Fruit fly (Drosophila melanogaster): ENCODE results near the gene Cbp80.

The Cbp80 gene

dm6 chrX:4686723-4687122, 36.9 kb downstream of the Cbp80 start, which contains the start of gene Pp2C1 (continued):
- peak; percentile 67 for TF ChIP-seq pzg (GFP tag; optimal IDR thresholded peaks at IDR 0.05)
- no peak for TF ChIP-seq CG14710 (tag; optimal IDR thresholded peaks at IDR 0.05)
- TF ChIP-seq Bgb (GFP tag; IDR thresholded peaks at IDR 0.05; ENCODE audit: partially characterized antibody) = peak; percentile 80
- peak; percentile 68; the same call in 1 of the 2 replicates for TF ChIP-seq nerfin-2 (GFP tag; IDR thresholded peaks at IDR 0.05; ENCODE audit: partially characterized antibody)
- no peak for TF ChIP-seq CG8290 (GFP tag; optimal IDR thresholded peaks at IDR 0.05)
- TF ChIP-seq CG8290 (tag; optimal IDR thresholded peaks at IDR 0.05) = peak; percentile 16 to 49
- peak; percentile 95 for TF ChIP-seq CG2116 (GFP tag; optimal IDR thresholded peaks at IDR 0.05)
- peak; percentile 78; the same call in 2 of the 3 replicates for TF ChIP-seq knrl (GFP tag; IDR thresholded peaks at IDR 0.05; ENCODE audit: partially characterized antibody)
- peak; percentile 14 for TF ChIP-seq Myb (GFP tag; optimal IDR thresholded peaks at IDR 0.05)
- peak; percentile 77 for TF ChIP-seq Scr (GFP tag; IDR thresholded peaks at IDR 0.05; ENCODE audit: partially characterized antibody)
- 0 out of 3 replicates have a peak, but pooled peaks have one; percentile 14 for TF ChIP-seq ci (GFP tag; IDR thresholded peaks at IDR 0.05)
- TF ChIP-seq inv (GFP tag; IDR thresholded peaks at IDR 0.05; ENCODE audit: partially characterized antibody) = peak; percentile 74
- TF ChIP-seq CG16813 (GFP tag; IDR thresholded peaks at IDR 0.05; ENCODE audit: partially characterized antibody) = peak; percentile 80
- no peak for TF ChIP-seq luna (GFP tag; optimal IDR thresholded peaks at IDR 0.05)
- peak; percentile 67 for TF ChIP-seq tna (GFP tag; IDR thresholded peaks at IDR 0.05; ENCODE audit: partially characterized antibody)
- TF ChIP-seq CG4820 (GFP tag; optimal IDR thresholded peaks at IDR 0.05) = no peak
- peak; percentile 60; the same call in 2 of the 3 replicates for TF ChIP-seq Doc3 (GFP tag; IDR thresholded peaks at IDR 0.05; ENCODE audit: partially characterized antibody)
- no peak for TF ChIP-seq Dek (tag; optimal IDR thresholded peaks at IDR 0.05)
- TF ChIP-seq tin (GFP tag; optimal IDR thresholded peaks at IDR 0.05) = no peak
- TF ChIP-seq CG33557 (GFP tag; optimal IDR thresholded peaks at IDR 0.05) = no peak
- TF ChIP-seq pho (GFP tag; optimal IDR thresholded peaks at IDR 0.05) = peak; percentile 5
- peak; percentile 72 for TF ChIP-seq unc-4 (GFP tag; IDR thresholded peaks at IDR 0.05; ENCODE audit: partially characterized antibody)
- no peak for TF ChIP-seq CG4424 (GFP tag; optimal IDR thresholded peaks at IDR 0.05)
- 0 out of 3 replicates have a peak, but pooled peaks have one; percentile 34 for TF ChIP-seq mld (GFP tag; IDR thresholded peaks at IDR 0.05; ENCODE audit: partially characterized antibody)
- TF ChIP-seq CG7963 (GFP tag; IDR thresholded peaks at IDR 0.05; ENCODE audit: partially characterized antibody) = peak; percentile 72; the same call in 2 of the 3 replicates
- TF ChIP-seq HLH4C (GFP tag; IDR thresholded peaks at IDR 0.05; ENCODE audit: partially characterized antibody) = peak; percentile 41; the same call in 1 of the 3 replicates
- no peak for TF ChIP-seq Hr3 (GFP tag; optimal IDR thresholded peaks at IDR 0.05)
- peak; percentile 16 for TF ChIP-seq MESR4 (GFP tag; optimal IDR thresholded peaks at IDR 0.05)
- TF ChIP-seq Asciz (GFP tag; optimal IDR thresholded peaks at IDR 0.05) = peak; percentile 98
- TF ChIP-seq CG9797 (GFP tag; optimal IDR thresholded peaks at IDR 0.05) = peak; percentile 61
- peak; percentile 4 for TF ChIP-seq CG12391 (tag; optimal IDR thresholded peaks at IDR 0.05)
- TF ChIP-seq Sry-δ (GFP tag; optimal IDR thresholded peaks at IDR 0.05) = peak; percentile 73
- 0 out of 2 replicates have a peak, but pooled peaks have one; percentile 22 for TF ChIP-seq CG32772 (GFP tag; IDR thresholded peaks at IDR 0.05)
- peak; percentile 64; the same call in 1 of the 2 replicates for TF ChIP-seq sna (GFP tag; IDR thresholded peaks at IDR 0.05; ENCODE audit: partially characterized antibody)
- peak; percentile 73 for TF ChIP-seq CG13287 (GFP tag; IDR thresholded peaks at IDR 0.05; ENCODE audit: partially characterized antibody)
- TF ChIP-seq CG8765 (GFP tag; IDR thresholded peaks at IDR 0.05) = no peak
- peak; percentile 4 for TF ChIP-seq Lhr (GFP tag; optimal IDR thresholded peaks at IDR 0.05)
- TF ChIP-seq Opbp (GFP tag; IDR thresholded peaks at IDR 0.05; ENCODE audit: partially characterized antibody) = peak; percentile 90
- peak; percentile 7 for TF ChIP-seq CG2120 (GFP tag; optimal IDR thresholded peaks at IDR 0.05)
- peak; percentile 24 for TF ChIP-seq zen (tag; optimal IDR thresholded peaks at IDR 0.05)
- peak; percentile 65 for TF ChIP-seq Med (GFP tag)
- TF ChIP-seq CG6791 (GFP tag; IDR thresholded peaks at IDR 0.05; ENCODE audit: partially characterized antibody) = peak; percentile 85
- peak; percentile 70 for TF ChIP-seq vnd (GFP tag; IDR thresholded peaks at IDR 0.05; ENCODE audit: partially characterized antibody)
- TF ChIP-seq phol (tag; optimal IDR thresholded peaks at IDR 0.05) = peak; percentile 19
- peak; percentile 63; the same call in 3 of the 4 replicates for TF ChIP-seq Dll (GFP tag; IDR thresholded peaks at IDR 0.05; ENCODE audit: partially characterized antibody)
- TF ChIP-seq trem (tag; optimal IDR thresholded peaks at IDR 0.05) = peak; percentile 35
- peak; percentile 43; the same call in 1 of the 3 replicates for TF ChIP-seq zen2 (GFP tag; IDR thresholded peaks at IDR 0.05; ENCODE audit: partially characterized antibody)
